Worm (Caenorhabditis elegans) whole organism, L2 larva: ENCODE results near the gene fbxa-4.

Experiments
- nhr-237 ChIP-seq: fragments of 150-350 bp; optimal IDR thresholded peaks from 2 replicates; lab custom pipeline; 2014; ENCODE audit warnings: missing biosample characterization, missing genetic modification characterization
- sma-3 ChIP-seq: sonication (generic microtip); optimal IDR thresholded peaks from 2 replicates; lab custom pipeline; 2016; ENCODE audit warnings: missing genetic modification reagents, missing genetic modification characterization, missing compliant biosample characterization

DNA sequence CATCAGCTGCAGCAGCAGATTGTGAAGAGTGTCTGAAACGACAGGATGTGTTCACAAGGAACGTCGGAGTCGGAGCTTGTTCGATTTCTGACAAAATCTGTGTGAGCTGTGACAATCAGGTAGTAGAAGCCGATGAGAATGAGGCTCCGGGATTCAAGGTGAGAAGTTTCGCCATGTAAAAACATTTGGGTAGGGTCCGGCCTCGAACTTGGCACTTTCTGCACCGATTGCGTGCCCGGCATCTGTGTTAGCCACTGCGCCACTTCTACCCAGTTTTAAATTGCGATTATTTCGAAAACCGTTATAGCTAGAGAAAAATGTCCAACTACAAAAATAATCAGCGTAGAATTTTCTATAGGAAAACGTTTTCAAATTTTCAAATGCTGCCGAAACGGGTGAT is 31.4 kb upstream of the fbxa-4 start:
- TF ChIP-seq sma-3 (GFP tag; lab: Kevin White, UChicago) (no peak), nhr-237 (tag; lab: Kevin White, UChicago) (no peak)
